Worm (Caenorhabditis elegans) whole organism, late embryonic: ENCODE data around the gene C06B3.1.

Source experiments
- K02D7.2 ChIP-seq: sonication (generic microtip); optimal IDR thresholded peaks from 2 replicates; lab custom pipeline; 2017; ENCODE audit warnings: mild to moderate bottlenecking, missing genetic modification characterization, missing compliant biosample characterization
- ceh-14 ChIP-seq: sonication (generic microtip); optimal IDR thresholded peaks from 2 replicates; lab custom pipeline; 2016; ENCODE audit warnings: missing genotype, missing genetic modification characterization, missing compliant biosample characterization
- ceh-19 ChIP-seq: fragments of 200-800 bp; sonication (Bioruptor generic); optimal IDR thresholded peaks from 2 replicates; lab custom pipeline; 2018; ENCODE audit warnings: mild to moderate bottlenecking, missing genetic modification characterization, missing compliant biosample characterization
- fkh-10 ChIP-seq: fragments of 150-350 bp; optimal IDR thresholded peaks from 2 replicates; lab custom pipeline; 2014; ENCODE audit warnings: missing biosample characterization, missing genetic modification reagents, missing genetic modification characterization
- fkh-6 ChIP-seq: sonication (generic microtip); optimal IDR thresholded peaks from 2 replicates; lab custom pipeline; 2016; ENCODE audit warnings: missing genetic modification characterization, missing compliant biosample characterization
- hlh-6 ChIP-seq: sonication (generic microtip); optimal IDR thresholded peaks from 2 replicates; lab custom pipeline; 2016; ENCODE audit warnings: missing genotype, missing genetic modification characterization, missing compliant biosample characterization
- lin-11 ChIP-seq: fragments of 200-800 bp; sonication (Bioruptor generic); optimal IDR thresholded peaks from 2 replicates; lab custom pipeline; 2018; ENCODE audit warnings: mild to moderate bottlenecking, missing genetic modification characterization, missing compliant biosample characterization
- madf-2 ChIP-seq: sonication (generic microtip); optimal IDR thresholded peaks from 2 replicates; lab custom pipeline; 2017; ENCODE audit warnings: missing genetic modification characterization, missing compliant biosample characterization
- nhr-11 ChIP-seq: fragments of 150-350 bp; optimal IDR thresholded peaks from 2 replicates; lab custom pipeline; 2014; ENCODE audit warnings: missing biosample characterization, missing genetic modification characterization
- ttx-3 ChIP-seq: sonication (generic microtip); optimal IDR thresholded peaks from 2 replicates; lab custom pipeline; 2016; ENCODE audit warnings: missing genetic modification reagents, missing genetic modification characterization, missing compliant biosample characterization
- unc-55 ChIP-seq: sonication (generic microtip); optimal IDR thresholded peaks from 2 replicates; lab custom pipeline; 2017; ENCODE audit warnings: missing biosample characterization, missing genetic modification reagents, missing genetic modification characterization

DNA sequence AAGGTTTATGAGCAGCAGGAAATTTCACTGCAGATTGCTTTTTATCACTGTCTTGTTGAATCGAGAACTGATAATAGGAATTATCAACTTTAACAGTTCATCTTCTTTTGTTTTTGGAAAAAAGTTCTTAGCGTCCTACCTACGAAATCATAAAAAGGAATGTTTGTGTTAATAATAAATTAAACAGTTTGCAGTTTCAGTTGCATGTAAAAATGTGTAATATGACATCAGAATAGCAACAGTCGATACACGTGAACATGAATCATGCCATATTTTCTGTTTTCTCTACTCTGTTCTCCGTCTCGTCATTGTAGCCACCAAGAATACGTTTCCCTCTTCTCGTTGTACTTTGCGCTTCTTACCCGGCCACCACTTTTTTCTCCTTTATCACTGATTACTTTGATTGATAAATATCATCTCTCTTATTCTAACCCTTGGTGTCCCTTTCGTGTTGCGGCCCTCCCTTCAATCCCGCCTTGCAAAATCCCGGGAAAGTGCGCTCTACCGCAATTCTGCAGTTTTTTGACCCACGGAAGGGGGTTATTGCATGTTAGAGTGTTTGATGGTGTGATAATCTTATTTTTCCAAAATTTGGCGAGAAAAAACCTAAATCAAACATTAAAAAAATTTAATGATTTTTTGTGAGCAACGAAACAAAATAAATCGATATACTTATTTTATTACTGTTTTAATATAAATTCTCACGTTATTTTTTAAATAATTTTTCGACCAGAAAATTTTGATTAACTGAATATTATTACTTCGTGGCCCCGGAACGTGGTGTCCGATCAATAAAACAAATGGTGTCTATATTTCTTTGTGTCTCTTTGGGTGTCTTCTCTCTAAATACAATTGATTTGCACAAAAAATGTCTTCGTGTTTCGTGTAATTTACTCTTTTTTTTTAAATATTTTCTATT is 9.9 kb upstream of the C06B3.1 start, which contains the start of gene sptl-3:
- TF ChIP-seq ceh-19 (no peak), K02D7.2 (tag; lab: Kevin White, UChicago) (no peak), ttx-3 (tag; lab: Kevin White, UChicago) (no peak), fkh-10 (GFP tag; lab: Kevin White, UChicago) (no peak), unc-55 (GFP tag; lab: Kevin White, UChicago) (no peak), ceh-14 (tag; lab: Kevin White, UChicago) (no peak), lin-11 (tag; lab: Kevin White, UChicago) (no peak), nhr-11 (no peak), fkh-6 (tag; lab: Kevin White, UChicago) (no peak), madf-2 (tag; lab: Kevin White, UChicago) (no peak), hlh-6 (tag; lab: Kevin White, UChicago) (no peak)
